Worm (Caenorhabditis elegans): ENCODE results near the gene osm-7.

ce11 chrIII:13560715-13561114 lies 15.3 kb upstream of the osm-7 start:
- TF ChIP-seq med-1 (GFP tag; optimal IDR thresholded peaks at IDR 0.05; ENCODE audit: insufficient read depth): no peak
- no peak for TF ChIP-seq ztf-29 (GFP tag; IDR thresholded peaks at IDR 0.05)
- TF ChIP-seq tab-1 (GFP tag; IDR thresholded peaks at IDR 0.05): no peak
- TF ChIP-seq ref-1 (GFP tag; conservative IDR thresholded peaks at IDR 0.05): no peak
- no peak for TF ChIP-seq ztf-23 (GFP tag; IDR thresholded peaks at IDR 0.05)

Measured in whole organism, midembryonic.